Worm (Caenorhabditis elegans) whole organism, L4 larva: ENCODE data around the gene F54C9.11.

Experiments used
- F26F4.8 ChIP-seq: fragments of 200-800 bp; sonication (Bioruptor generic); conservative IDR thresholded peaks from 2 replicates; pipeline ENCODE4 v1.3.6; 2022; ENCODE audit warnings: missing genetic modification characterization, missing compliant biosample characterization
- F44E2.7 ChIP-seq: fragments of 200-800 bp; sonication (Bioruptor generic); IDR thresholded peaks from 2 replicates; pipeline ENCODE4 v2.1.2; 2022; ENCODE audit warnings: missing genetic modification characterization, missing compliant biosample characterization
- Y105C5A.15 ChIP-seq: fragments of 200-800 bp; sonication (Bioruptor generic); IDR thresholded peaks from 2 replicates; pipeline ENCODE4 v1.3.6; 2022; ENCODE audit warnings: missing genetic modification characterization, missing compliant biosample characterization
- Y48G9A.11 ChIP-seq: fragments of 200-800 bp; sonication (Bioruptor generic); IDR thresholded peaks from 2 replicates; pipeline ENCODE4 v1.3.6; 2022; ENCODE audit warnings: missing genetic modification reagents, missing genetic modification characterization, missing compliant biosample characterization
- Y75B8A.6 ChIP-seq: fragments of 200-800 bp; sonication (Bioruptor generic); IDR thresholded peaks from 2 replicates; pipeline ENCODE4 v1.3.6; 2022; ENCODE audit warnings: missing genetic modification reagents, missing genetic modification characterization, missing compliant biosample characterization
- attf-4 ChIP-seq: sonication (generic microtip); optimal IDR thresholded peaks from 3 replicates; lab custom pipeline; 2017; ENCODE audit warnings: missing biosample characterization, missing genetic modification characterization
- ceh-32 ChIP-seq: sonication (generic microtip); optimal IDR thresholded peaks from 2 replicates; lab custom pipeline; 2016; ENCODE audit warnings: mild to moderate bottlenecking, missing genetic modification characterization, missing compliant biosample characterization; ENCODE audit not compliant: poor library complexity
- ceh-44 ChIP-seq: fragments of 200-800 bp; sonication (Bioruptor generic); IDR thresholded peaks from 2 replicates; pipeline ENCODE4 v1.3.6; 2022; ENCODE audit warnings: missing genetic modification reagents, missing genetic modification characterization, missing compliant biosample characterization
- ceh-62 ChIP-seq: sonication (generic microtip); optimal IDR thresholded peaks from 2 replicates; lab custom pipeline; 2017; ENCODE audit warnings: missing biosample characterization, missing genetic modification characterization
- ceh-82 ChIP-seq: sonication (generic microtip); optimal IDR thresholded peaks from 2 replicates; lab custom pipeline; 2017; ENCODE audit warnings: missing biosample characterization, missing genetic modification characterization
- daf-16 ChIP-seq, 3 experiments: sonication (generic microtip); optimal IDR thresholded peaks; 2 replicates each; lab custom pipeline; 2016 to 2017; ENCODE audit warnings: missing genetic modification characterization in 3 of 3, missing genetic modification reagents in 3 of 3, mild to moderate bottlenecking in 2 of 3, missing compliant biosample characterization in 2 of 3, missing biosample characterization in 1 of 3, moderate library complexity in 1 of 3
- dpl-1 ChIP-seq: fragments of 150-350 bp; optimal IDR thresholded peaks from 2 replicates; lab custom pipeline; 2014; ENCODE audit warnings: missing biosample characterization, missing genetic modification reagents, missing genetic modification characterization
- lin-13 ChIP-seq: fragments of 150-350 bp; optimal IDR thresholded peaks from 2 replicates; lab custom pipeline; 2014; ENCODE audit warnings: missing biosample characterization, missing genetic modification reagents, missing genetic modification characterization
- lin-38 ChIP-seq: fragments of 200-800 bp; sonication (Bioruptor generic); IDR thresholded peaks from 2 replicates; pipeline ENCODE4 v1.3.6; 2022; ENCODE audit warnings: missing genetic modification reagents, missing genetic modification characterization, missing compliant biosample characterization
- lsy-2 ChIP-seq, 2 experiments: fragments of 150-350 bp in 1 of 2; sonication (generic microtip) in 1 of 2; optimal IDR thresholded peaks; 2 replicates each; lab custom pipeline; 2014 to 2017; ENCODE audit warnings: missing biosample characterization in 2 of 2, missing genetic modification characterization in 2 of 2
- mep-1 ChIP-seq: fragments of 150-350 bp; sonication (generic microtip); optimal IDR thresholded peaks from 3 replicates; lab custom pipeline; 2014; ENCODE audit warnings: missing biosample characterization, missing genetic modification characterization
- mes-2 ChIP-seq: sonication (generic microtip); optimal IDR thresholded peaks from 2 replicates; lab custom pipeline; 2016; ENCODE audit warnings: missing genotype, mild to moderate bottlenecking, missing genetic modification characterization, missing compliant biosample characterization; ENCODE audit not compliant: poor library complexity, severe bottlenecking
- nhr-237 ChIP-seq: sonication (generic microtip); optimal IDR thresholded peaks from 2 replicates; lab custom pipeline; 2017; ENCODE audit warnings: missing biosample characterization, missing genetic modification characterization
- nhr-28 ChIP-seq: fragments of 150-350 bp; optimal IDR thresholded peaks from 2 replicates; lab custom pipeline; 2014; ENCODE audit warnings: missing biosample characterization, missing genetic modification characterization
- nhr-48 ChIP-seq: sonication (generic microtip); optimal IDR thresholded peaks from 2 replicates; lab custom pipeline; 2016; ENCODE audit warnings: mild to moderate bottlenecking, missing genetic modification characterization, missing compliant biosample characterization
- nhr-77 ChIP-seq: fragments of 150-350 bp; optimal IDR thresholded peaks from 2 replicates; lab custom pipeline; 2014; ENCODE audit warnings: missing biosample characterization, missing genetic modification characterization
- pha-4 ChIP-seq, 2 experiments: fragments of 150-350 bp in 1 of 2; fragments of 200-800 bp in 1 of 2; sonication (Bioruptor generic) in 1 of 2; IDR thresholded peaks in 1 of 2; optimal IDR thresholded peaks in 1 of 2; 2 replicates each; pipeline versions ENCODE4 v1.3.6 to Lab custom; 2014 to 2022; ENCODE audit warnings: missing genetic modification characterization in 2 of 2, missing genetic modification reagents in 2 of 2, missing biosample characterization in 1 of 2, missing compliant biosample characterization in 1 of 2
- php-3 ChIP-seq: fragments of 200-800 bp; sonication (Bioruptor generic); IDR thresholded peaks from 2 replicates; pipeline ENCODE4 v1.3.6; 2022; ENCODE audit warnings: missing genetic modification reagents, missing genetic modification characterization, missing compliant biosample characterization
- set-16 ChIP-seq: fragments of 200-800 bp; sonication (Bioruptor generic); IDR thresholded peaks from 2 replicates; pipeline ENCODE4 v1.3.6; 2022; ENCODE audit warnings: missing genetic modification reagents, missing genetic modification characterization, missing compliant biosample characterization
- snpc-1.2 ChIP-seq: fragments of 200-800 bp; sonication (Bioruptor generic); IDR thresholded peaks from 2 replicates; pipeline ENCODE4 v1.3.6; 2022; ENCODE audit warnings: missing genetic modification reagents, missing genetic modification characterization, missing compliant biosample characterization
- snpc-4 ChIP-seq: fragments of 150-350 bp; optimal IDR thresholded peaks from 2 replicates; lab custom pipeline; 2014; ENCODE audit warnings: missing biosample characterization, missing genetic modification characterization
- spr-1 ChIP-seq: sonication (generic microtip); optimal IDR thresholded peaks from 2 replicates; lab custom pipeline; 2016; ENCODE audit warnings: mild to moderate bottlenecking, missing genetic modification characterization, missing compliant biosample characterization
- tag-97 ChIP-seq: fragments of 200-800 bp; sonication (Bioruptor generic); IDR thresholded peaks from 2 replicates; pipeline ENCODE4 v1.3.6; 2022; ENCODE audit warnings: missing genetic modification characterization, missing compliant biosample characterization
- unc-130 ChIP-seq: sonication (generic microtip); optimal IDR thresholded peaks from 2 replicates; lab custom pipeline; 2016; ENCODE audit warnings: missing genetic modification reagents, missing genetic modification characterization, missing compliant biosample characterization
- zip-2 ChIP-seq: fragments of 150-350 bp; optimal IDR thresholded peaks from 2 replicates; lab custom pipeline; 2014; ENCODE audit warnings: missing biosample characterization, missing genetic modification characterization
- ztf-11 ChIP-seq: fragments of 150-350 bp; optimal IDR thresholded peaks from 2 replicates; lab custom pipeline; 2014; ENCODE audit warnings: missing biosample characterization, missing genetic modification characterization

Gene F54C9.11

DNA sequence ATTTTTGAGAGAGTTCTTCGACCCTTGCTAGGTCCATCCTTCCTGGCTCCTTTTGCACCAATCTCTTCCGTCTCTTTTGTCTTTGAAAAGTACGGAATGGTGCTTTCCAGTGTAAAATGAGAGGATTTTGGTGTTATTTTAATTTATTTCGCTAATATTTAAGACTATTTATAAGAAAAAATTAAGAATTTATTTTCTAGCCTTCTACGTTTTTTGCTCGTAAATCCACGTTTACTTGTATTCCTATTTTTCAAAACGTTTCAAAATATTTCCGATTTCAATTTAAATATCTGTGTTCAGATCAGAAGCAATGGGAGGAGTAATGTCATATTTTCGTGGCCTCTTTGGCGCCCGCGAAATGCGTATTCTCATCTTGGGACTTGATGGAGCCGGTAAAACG, 3.2 kb downstream of the F54C9.11 start, which contains the start of gene arl-1:
Gene arl-1 (plus strand): TSS at position 301 of the 400 bp plus-strand sequence.
- TF ChIP-seq ceh-44 (GFP tag; lab: Robert Waterston, UW) (no peak), nhr-77 (no peak), lin-13 (GFP tag; lab: Kevin White, UChicago) (no peak), snpc-4 (tag; lab: Kevin White, UChicago) (no peak), daf-16 (GFP tag; optimal IDR thresholded peaks at IDR 0.05; lab: Kevin White, UChicago) (no peak), daf-16 (tag; optimal IDR thresholded peaks at IDR 0.05; lab: Kevin White, UChicago) (no peak), nhr-237 (tag; lab: Kevin White, UChicago) (no peak), attf-4 (tag; lab: Kevin White, UChicago) (no peak), nhr-48 (tag; lab: Kevin White, UChicago) (no peak), ceh-82 (tag; lab: Kevin White, UChicago) (no peak), Y105C5A.15 (GFP tag; lab: Robert Waterston, UW) (no peak), ztf-11 (no peak), spr-1 (tag; lab: Kevin White, UChicago) (no peak), lsy-2 (tag; optimal IDR thresholded peaks at IDR 0.05; lab: Kevin White, UChicago) (no peak)
- TF ChIP-seq, all 104 proteins: peak for 0

DNA sequence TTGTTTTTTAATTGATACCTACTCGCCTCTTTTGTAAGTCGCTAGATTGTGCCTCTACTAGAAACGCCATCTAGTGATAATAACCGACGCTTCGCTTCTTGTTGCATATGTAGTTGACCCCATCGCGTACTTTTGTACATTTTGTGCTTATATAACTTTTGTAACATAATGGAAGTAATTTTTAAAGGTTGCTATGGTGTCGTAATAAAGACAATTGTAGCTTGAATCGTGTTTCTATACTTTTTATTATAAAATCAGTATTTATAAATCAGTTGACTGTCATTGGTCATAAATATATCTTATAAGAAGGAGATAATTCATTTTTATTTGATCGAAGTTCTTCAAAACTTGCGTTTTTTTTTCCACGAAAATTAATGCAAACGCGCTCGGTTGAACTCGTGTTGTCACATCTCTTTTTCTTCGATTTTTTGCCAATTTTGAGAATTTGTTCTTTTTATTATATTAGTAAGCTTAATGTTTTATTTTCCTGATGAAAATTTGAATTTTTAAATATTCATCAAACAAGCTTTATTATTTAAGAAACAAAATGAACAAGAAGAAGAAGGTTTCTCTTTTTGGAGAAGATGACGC, 7.3 kb downstream of the F54C9.11 start, which contains the start of gene F54C9.9:
Gene F54C9.9 (plus strand): TSS at position 541 of the 591 bp plus-strand sequence.
- TF ChIP-seq pha-4 (GFP tag; IDR thresholded peaks at IDR 0.05; lab: Robert Waterston, UW) (peak; percentile 55; the same call in 1 of the 2 replicates), pha-4 (tag; optimal IDR thresholded peaks at IDR 0.05; lab: Kevin White, UChicago) (no peak), mes-2 (tag; lab: Kevin White, UChicago) (peak; percentile 44), unc-130 (GFP tag; lab: Kevin White, UChicago) (peak; percentile 54), mep-1 (tag; lab: Kevin White, UChicago) (peak; percentile 2), F44E2.7 (no peak), set-16 (GFP tag; lab: Robert Waterston, UW) (no peak), nhr-28 (tag; lab: Kevin White, UChicago) (peak; percentile 11), nhr-48 (tag; lab: Kevin White, UChicago) (no peak), dpl-1 (peak; percentile 4), snpc-1.2 (GFP tag; lab: Robert Waterston, UW) (peak; percentile 64; the same call in 1 of the 2 replicates), lin-38 (GFP tag; lab: Robert Waterston, UW) (peak; percentile 82), lsy-2 (tag; optimal IDR thresholded peaks at IDR 0.05; lab: Kevin White, UChicago) (peak in 1 of 2 experiments; percentile 61)

DNA sequence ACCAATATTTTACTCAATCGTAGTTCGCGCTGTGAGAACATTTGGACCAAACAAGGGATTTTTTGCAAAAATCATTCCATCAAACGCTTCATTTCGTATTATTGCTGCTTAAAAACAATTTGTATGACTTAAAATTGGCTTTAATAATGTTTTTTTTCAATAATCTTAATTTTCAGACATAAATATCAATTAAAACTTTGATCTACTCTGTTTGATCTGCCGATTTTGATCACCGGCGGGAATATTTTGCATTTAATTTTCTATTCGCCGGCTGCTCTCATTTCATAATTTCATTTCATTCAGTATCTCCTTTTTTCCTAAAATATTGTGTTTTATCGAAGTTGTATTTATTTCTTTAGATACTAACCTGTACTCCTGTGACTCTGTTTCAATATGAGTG, 9.7 kb downstream of the F54C9.11 start, which contains the start of gene puf-5:
Gene puf-5 (plus strand): TSS at position 358 of the 400 bp plus-strand sequence.
- TF ChIP-seq Y75B8A.6 (GFP tag; lab: Robert Waterston, UW) (no peak), F26F4.8 (GFP tag; lab: Robert Waterston, UW) (no peak), ceh-44 (GFP tag; lab: Robert Waterston, UW) (no peak), ceh-62 (tag; lab: Kevin White, UChicago) (no peak), Y48G9A.11 (GFP tag; lab: Robert Waterston, UW) (no peak), unc-130 (GFP tag; lab: Kevin White, UChicago) (peak; percentile 24), lin-38 (GFP tag; lab: Robert Waterston, UW) (0 out of 2 replicates have a peak, but pooled peaks have one; percentile 4)

DNA sequence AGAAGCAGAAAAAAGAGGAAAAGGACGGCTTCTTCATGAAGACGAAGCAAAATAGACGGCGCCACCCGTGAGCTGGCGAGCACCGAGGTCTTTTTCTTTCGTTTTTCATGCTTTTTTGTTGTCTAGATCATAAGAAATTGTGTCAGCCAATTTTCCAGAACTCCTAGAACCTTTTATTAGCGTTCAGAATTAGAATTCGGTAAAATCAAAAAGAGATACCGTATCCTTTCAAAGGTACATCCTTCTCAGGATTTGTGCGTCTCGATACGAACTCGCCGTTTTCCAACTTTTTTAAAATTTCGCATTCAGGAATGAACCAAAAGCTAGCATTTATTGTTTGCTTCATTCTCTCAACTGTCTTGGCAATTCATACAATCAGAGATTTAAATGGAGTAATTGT, 11.8 kb downstream of the F54C9.11 start, which contains the start of gene F54C9.7:
Gene F54C9.7 (plus strand): TSS at position 301 of the 400 bp plus-strand sequence.
- TF ChIP-seq ceh-32 (tag; lab: Kevin White, UChicago) = no peak
- TF ChIP-seq tag-97 (GFP tag; lab: Robert Waterston, UW) = no peak
- TF ChIP-seq php-3 (GFP tag; lab: Robert Waterston, UW) = no peak
- no peak for TF ChIP-seq zip-2 (tag; lab: Kevin White, UChicago)
- peak; percentile 44 for TF ChIP-seq lin-38 (GFP tag; lab: Robert Waterston, UW)
- TF ChIP-seq, all 104 proteins: peak for 1
